Worm (Caenorhabditis elegans) whole organism, mixed stage, embryonic: Measurements from ENCODE around the gene T05C1.2.

ENCODE experiments used
- elt-1 ChIP-seq: sonication (generic microtip); optimal IDR thresholded peaks from 2 replicates; lab custom pipeline; 2017; ENCODE audit warnings: missing genetic modification characterization, mild to moderate bottlenecking, missing compliant biosample characterization, antibody characterized with exemption, moderate library complexity, borderline replicate concordance; ENCODE audit not compliant: insufficient read depth
- mep-1 ChIP-seq: fragments of 150-350 bp; optimal IDR thresholded peaks from 2 replicates; lab custom pipeline; 2017; ENCODE audit warnings: missing biosample characterization, missing genetic modification reagents, missing genetic modification characterization, inconsistent platforms
- nhr-12 ChIP-seq: fragments of 150-350 bp; optimal IDR thresholded peaks from 2 replicates; lab custom pipeline; 2014; ENCODE audit warnings: missing biosample characterization, missing genetic modification characterization

DNA sequence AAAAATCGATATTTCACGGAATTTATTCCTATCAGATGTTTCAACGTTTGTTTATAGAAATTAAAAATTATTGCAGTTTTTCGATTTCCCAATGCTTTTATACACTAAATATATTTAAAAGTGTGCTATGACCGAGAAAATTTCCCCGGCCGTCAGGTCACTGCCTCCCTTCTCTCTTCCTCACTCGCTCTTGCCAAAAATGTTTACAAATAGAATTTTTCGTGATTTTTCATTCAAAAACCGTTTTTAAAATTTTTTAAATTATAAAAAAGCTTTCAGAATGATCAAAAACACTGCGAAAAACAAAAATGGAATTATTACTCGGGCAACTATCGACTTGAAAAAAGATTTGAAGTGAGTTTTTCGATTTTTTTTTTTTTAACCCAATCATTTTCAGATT lies 21.1 kb downstream of the T05C1.2 start, which contains the start of the genes T12C9.7 and vps-18:
- TF ChIP-seq elt-1 (tag; lab: Kevin White, UChicago) (no peak), mep-1 (tag; lab: Kevin White, UChicago) (no peak), nhr-12 (tag; lab: Kevin White, UChicago) (no peak)
